Worm (Caenorhabditis elegans): ENCODE measurements around the gene srbc-11.

DNA sequence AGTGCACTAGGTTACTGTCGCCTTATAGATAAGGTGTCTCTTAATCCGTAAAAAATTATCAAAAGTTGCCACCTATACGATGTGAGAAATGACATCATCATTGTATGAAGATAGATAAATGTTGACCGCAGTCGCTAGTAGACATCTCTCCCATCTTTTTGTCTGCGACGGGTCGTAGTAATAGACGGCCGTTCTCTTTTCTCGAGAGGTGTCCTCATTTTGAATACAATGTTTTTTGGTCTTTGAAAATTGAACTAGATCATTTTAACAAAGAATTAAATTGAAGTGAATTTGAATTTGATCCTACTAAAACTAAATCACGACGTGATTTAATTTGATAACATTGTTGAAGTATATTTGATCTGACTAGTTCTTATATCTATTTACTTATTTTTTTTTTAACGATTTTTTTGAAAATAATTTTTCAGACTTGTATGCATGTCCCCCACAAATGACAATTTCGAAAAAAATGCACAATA, 13.5 kb upstream of the srbc-11 start, which contains the start of the genes str-31 and nhr-172:
- TF ChIP-seq nhr-6 (tag; optimal IDR thresholded peaks at IDR 0.05): no peak
- no peak for TF ChIP-seq ceh-16 (tag; optimal IDR thresholded peaks at IDR 0.05)
- no peak for TF ChIP-seq unc-62 (GFP tag; optimal IDR thresholded peaks at IDR 0.05)
- no peak for TF ChIP-seq sem-4 (tag; optimal IDR thresholded peaks at IDR 0.05)
- TF ChIP-seq ztf-11 (tag; optimal IDR thresholded peaks at IDR 0.05): no peak
- TF ChIP-seq skn-1 (tag; optimal IDR thresholded peaks at IDR 0.05): no peak
- no peak for TF ChIP-seq R02D3.7 (tag; optimal IDR thresholded peaks at IDR 0.05)
- TF ChIP-seq lin-39 (tag; optimal IDR thresholded peaks at IDR 0.05): no peak
- TF ChIP-seq nhr-11 (tag; optimal IDR thresholded peaks at IDR 0.05): no peak
- no peak for TF ChIP-seq elt-1 (tag; optimal IDR thresholded peaks at IDR 0.05)
- no peak for TF ChIP-seq ama-1 (optimal IDR thresholded peaks at IDR 0.05)
- TF ChIP-seq lsy-2 (tag; optimal IDR thresholded peaks at IDR 0.05): no peak
- no peak for TF ChIP-seq ceh-82 (tag; optimal IDR thresholded peaks at IDR 0.05)

Data from whole organism, L2 larva.